Worm (Caenorhabditis elegans) whole organism, L1 larva: ENCODE results near the gene algn-11.
A peak's percentile ranks its signal among the peaks of the same experiment; 100 is the strongest.

Experiments
- C34B4.2 ChIP-seq: sonication (generic microtip); optimal IDR thresholded peaks from 2 replicates; lab custom pipeline; 2017; ENCODE audit warnings: mild to moderate bottlenecking, missing genetic modification characterization, missing compliant biosample characterization
- F16B12.6 ChIP-seq: fragments of 150-350 bp; optimal IDR thresholded peaks from 2 replicates; lab custom pipeline; 2014; ENCODE audit warnings: missing biosample characterization, missing genetic modification characterization
- Y116A8C.19 ChIP-seq: sonication (generic microtip); optimal IDR thresholded peaks from 2 replicates; lab custom pipeline; 2016; ENCODE audit warnings: missing compliant biosample characterization, missing genetic modification characterization, borderline replicate concordance
- aha-1 ChIP-seq: fragments of 150-350 bp; optimal IDR thresholded peaks from 2 replicates; lab custom pipeline; 2014; ENCODE audit warnings: missing biosample characterization, missing genetic modification characterization
- alr-1 ChIP-seq: fragments of 200-800 bp; sonication (Bioruptor generic); optimal IDR thresholded peaks from 2 replicates; lab custom pipeline; 2018; ENCODE audit warnings: borderline replicate concordance, mild to moderate bottlenecking, missing genetic modification characterization, missing compliant biosample characterization
- ama-1 ChIP-seq: fragments of 150-350 bp; optimal IDR thresholded peaks from 2 replicates; lab custom pipeline; 2014
- ceh-8 ChIP-seq: fragments of 200-800 bp; sonication (Bioruptor generic); optimal IDR thresholded peaks from 2 replicates; lab custom pipeline; 2018; ENCODE audit warnings: mild to moderate bottlenecking, missing genetic modification characterization, moderate library complexity, missing compliant biosample characterization
- ceh-90 ChIP-seq: sonication (generic microtip); optimal IDR thresholded peaks from 2 replicates; lab custom pipeline; 2016; ENCODE audit warnings: missing genetic modification characterization, missing compliant biosample characterization
- dpl-1 ChIP-seq, 3 experiments: fragments of 150-350 bp in 2 of 3; sonication (generic microtip) in 1 of 3; optimal IDR thresholded peaks; 2 replicates each; lab custom pipeline; 2014 to 2017; ENCODE audit warnings: missing biosample characterization in 3 of 3, missing genetic modification characterization in 3 of 3, missing genetic modification reagents in 3 of 3
- efl-1 ChIP-seq, 4 experiments: fragments of 150-350 bp; optimal IDR thresholded peaks in 3 of 4; peaks in 1 of 4; 1 replicate in 1 of 4; 2 replicates in 3 of 4; lab custom pipeline; 2014; ENCODE audit warnings: missing biosample characterization in 2 of 4, missing genetic modification characterization in 2 of 4, missing genetic modification reagents in 2 of 4
- egl-27 ChIP-seq, 2 experiments: fragments of 150-350 bp in 1 of 2; sonication (generic microtip); optimal IDR thresholded peaks; 3 replicates each; lab custom pipeline; 2017 to 2018; ENCODE audit warnings: missing biosample characterization in 2 of 2, missing genetic modification characterization in 2 of 2, missing genetic modification reagents in 2 of 2
- elt-2 ChIP-seq: sonication (generic microtip); optimal IDR thresholded peaks from 2 replicates; lab custom pipeline; 2016; ENCODE audit warnings: missing genetic modification characterization, mild to moderate bottlenecking, inconsistent platforms, missing compliant biosample characterization, missing genetic modification reagents
- ets-5 ChIP-seq: fragments of 200-800 bp; sonication (Bioruptor generic); IDR thresholded peaks from 2 replicates; pipeline ENCODE4 v1.3.6; 2022; ENCODE audit warnings: missing genetic modification characterization, missing compliant biosample characterization
- fkh-10 ChIP-seq: sonication (generic microtip); optimal IDR thresholded peaks from 2 replicates; lab custom pipeline; 2017; ENCODE audit warnings: missing biosample characterization, missing genetic modification reagents, missing genetic modification characterization
- fkh-8 ChIP-seq: sonication (generic microtip); optimal IDR thresholded peaks from 2 replicates; lab custom pipeline; 2016; ENCODE audit warnings: mild to moderate bottlenecking, missing genetic modification characterization, missing compliant biosample characterization
- grh-1 ChIP-seq: fragments of 200-800 bp; sonication (Bioruptor generic); IDR thresholded peaks from 2 replicates; pipeline ENCODE4 v1.3.6; 2022; ENCODE audit warnings: missing genetic modification reagents, missing genetic modification characterization, missing compliant biosample characterization
- hlh-17 ChIP-seq: fragments of 200-800 bp; sonication (Bioruptor generic); optimal IDR thresholded peaks from 2 replicates; lab custom pipeline; 2018; ENCODE audit warnings: missing genetic modification characterization, mild to moderate bottlenecking, missing compliant biosample characterization, moderate library complexity, borderline replicate concordance
- hpl-2 ChIP-seq: fragments of 150-350 bp; optimal IDR thresholded peaks from 2 replicates; lab custom pipeline; 2014; ENCODE audit warnings: missing biosample characterization, missing genetic modification reagents, missing genetic modification characterization
- irx-1 ChIP-seq: sonication (generic microtip); optimal IDR thresholded peaks from 2 replicates; lab custom pipeline; 2016; ENCODE audit warnings: missing genetic modification characterization, missing compliant biosample characterization
- jun-1 ChIP-seq: fragments of 150-350 bp; optimal IDR thresholded peaks from 2 replicates; lab custom pipeline; 2014; ENCODE audit warnings: missing biosample characterization, missing genetic modification reagents, missing genetic modification characterization
- lin-14 ChIP-seq: fragments of 200-800 bp; sonication (Bioruptor generic); optimal IDR thresholded peaks from 2 replicates; lab custom pipeline; 2018; ENCODE audit warnings: mild to moderate bottlenecking, missing genetic modification characterization, moderate library complexity, missing compliant biosample characterization
- lin-15B ChIP-seq: fragments of 150-350 bp; sonication (generic microtip); optimal IDR thresholded peaks from 3 replicates; lab custom pipeline; 2014; ENCODE audit warnings: missing biosample characterization, missing genetic modification characterization
- lir-3 ChIP-seq: sonication (generic microtip); optimal IDR thresholded peaks from 2 replicates; lab custom pipeline; 2016; ENCODE audit warnings: mild to moderate bottlenecking, missing genetic modification characterization, moderate library complexity, missing compliant biosample characterization; ENCODE audit not compliant: poor library complexity
- lsy-2 ChIP-seq, 2 experiments: fragments of 150-350 bp; optimal IDR thresholded peaks; 2 replicates each; lab custom pipeline; 2014; ENCODE audit warnings: missing biosample characterization in 2 of 2, missing genetic modification characterization in 2 of 2
- mep-1 ChIP-seq: fragments of 150-350 bp; optimal IDR thresholded peaks from 2 replicates; lab custom pipeline; 2014; ENCODE audit warnings: missing biosample characterization, missing genetic modification characterization
- nhr-12 ChIP-seq: sonication (generic microtip); optimal IDR thresholded peaks from 2 replicates; lab custom pipeline; 2017; ENCODE audit warnings: missing biosample characterization, missing genetic modification characterization
- nhr-20 ChIP-seq: sonication (generic microtip); optimal IDR thresholded peaks from 2 replicates; lab custom pipeline; 2016; ENCODE audit warnings: mild to moderate bottlenecking, missing genetic modification characterization, missing compliant biosample characterization
- nhr-237 ChIP-seq: fragments of 150-350 bp; optimal IDR thresholded peaks from 2 replicates; lab custom pipeline; 2014; ENCODE audit warnings: missing biosample characterization, missing genetic modification characterization
- nhr-77 ChIP-seq: fragments of 150-350 bp; optimal IDR thresholded peaks from 2 replicates; lab custom pipeline; 2014; ENCODE audit warnings: missing biosample characterization, missing genetic modification characterization
- nhr-84 ChIP-seq: sonication (generic microtip); optimal IDR thresholded peaks from 2 replicates; lab custom pipeline; 2017; ENCODE audit warnings: missing biosample characterization, missing genetic modification characterization
- nhr-85 ChIP-seq: sonication (generic microtip); peaks from one replicate; lab custom pipeline; 2016; ENCODE audit warnings: missing genetic modification characterization, inconsistent platforms, missing compliant biosample characterization
- nhr-90 ChIP-seq: sonication (generic microtip); optimal IDR thresholded peaks from 2 replicates; lab custom pipeline; 2016; ENCODE audit warnings: mild to moderate bottlenecking, missing genetic modification characterization, missing compliant biosample characterization; ENCODE audit not compliant: poor library complexity
- pax-3 ChIP-seq: fragments of 200-800 bp; sonication (Bioruptor generic); optimal IDR thresholded peaks from 2 replicates; lab custom pipeline; 2018; ENCODE audit warnings: mild to moderate bottlenecking, missing genetic modification characterization, moderate library complexity, missing compliant biosample characterization
- pqm-1 ChIP-seq: sonication (generic microtip); optimal IDR thresholded peaks from 3 replicates; lab custom pipeline; 2017; ENCODE audit warnings: missing biosample characterization, missing genetic modification characterization
- rnt-1 ChIP-seq: sonication (generic microtip); optimal IDR thresholded peaks from 2 replicates; lab custom pipeline; 2016; ENCODE audit warnings: mild to moderate bottlenecking, missing genetic modification characterization, moderate library complexity, missing compliant biosample characterization
- sox-4 ChIP-seq: sonication (generic microtip); optimal IDR thresholded peaks from 2 replicates; lab custom pipeline; 2016; ENCODE audit warnings: missing genetic modification characterization, missing compliant biosample characterization
- sptf-1 ChIP-seq: fragments of 150-350 bp; optimal IDR thresholded peaks from 2 replicates; lab custom pipeline; 2014; ENCODE audit warnings: missing biosample characterization, missing genetic modification characterization
- sup-37 ChIP-seq: fragments of 200-800 bp; sonication (Bioruptor generic); optimal IDR thresholded peaks from 2 replicates; lab custom pipeline; 2018; ENCODE audit warnings: mild to moderate bottlenecking, missing genetic modification characterization, missing compliant biosample characterization
- swsn-7 ChIP-seq: sonication (generic microtip); optimal IDR thresholded peaks from 2 replicates; lab custom pipeline; 2016; ENCODE audit warnings: missing genetic modification characterization, missing compliant biosample characterization
- unc-130 ChIP-seq: fragments of 150-350 bp; optimal IDR thresholded peaks from 2 replicates; lab custom pipeline; 2017; ENCODE audit warnings: missing biosample characterization, missing genetic modification characterization, inconsistent platforms
- unc-62 ChIP-seq: fragments of 150-350 bp; optimal IDR thresholded peaks from 2 replicates; lab custom pipeline; 2014; ENCODE audit warnings: missing biosample characterization, missing genetic modification reagents, missing genetic modification characterization
- unc-98 ChIP-seq: fragments of 200-800 bp; sonication (Bioruptor generic); IDR thresholded peaks from 2 replicates; pipeline ENCODE4 v1.3.6; 2022; ENCODE audit warnings: missing genetic modification characterization, missing compliant biosample characterization
- zag-1 ChIP-seq: fragments of 150-350 bp; optimal IDR thresholded peaks from 2 replicates; lab custom pipeline; 2014; ENCODE audit warnings: missing biosample characterization, missing genetic modification characterization
- zip-4 ChIP-seq: fragments of 200-800 bp; sonication (Bioruptor generic); optimal IDR thresholded peaks from 2 replicates; lab custom pipeline; 2018; ENCODE audit warnings: mild to moderate bottlenecking, missing genetic modification characterization, moderate library complexity, missing compliant biosample characterization

Gene algn-11

ce11 chrIII:7290462-7290861 is at the start of gene algn-11:
algn-11 (minus strand) TSS chrIII:7290562.
- no peak for TF ChIP-seq jun-1 (tag; lab: Kevin White, UChicago)
- TF ChIP-seq egl-27 (tag; optimal IDR thresholded peaks at IDR 0.05; lab: Kevin White, UChicago): no peak
- TF ChIP-seq nhr-85 (tag; lab: Kevin White, UChicago): no peak
- no peak for TF ChIP-seq swsn-7
- no peak for TF ChIP-seq pqm-1 (tag; lab: Kevin White, UChicago)
- no peak for TF ChIP-seq pax-3 (tag; lab: Kevin White, UChicago)
- no peak for TF ChIP-seq zag-1

ce11 chrIII:7339138-7339537 is 48.8 kb upstream of the algn-11 start:
- no peak for TF ChIP-seq unc-98 (GFP tag; lab: Robert Waterston, UW)
- no peak for TF ChIP-seq zip-4 (GFP tag; lab: Kevin White, UChicago)
- no peak for TF ChIP-seq lin-15B (tag; lab: Kevin White, UChicago)
- TF ChIP-seq lin-14 (GFP tag; lab: Kevin White, UChicago): no peak
- no peak for TF ChIP-seq nhr-90 (tag; lab: Kevin White, UChicago)
- no peak for TF ChIP-seq unc-62
- TF ChIP-seq nhr-237 (tag; lab: Kevin White, UChicago): no peak
- no peak for TF ChIP-seq elt-2 (tag; lab: Kevin White, UChicago)
- TF ChIP-seq sox-4 (tag; lab: Kevin White, UChicago): no peak
- no peak for TF ChIP-seq alr-1 (tag; lab: Kevin White, UChicago)
- no peak for TF ChIP-seq nhr-20
- TF ChIP-seq Y116A8C.19 (tag; lab: Kevin White, UChicago): no peak
- TF ChIP-seq efl-1 (optimal IDR thresholded peaks at IDR 0.05; lab: Kevin White, UChicago): no peak
- TF ChIP-seq efl-1 (GFP tag; optimal IDR thresholded peaks at IDR 0.05 in 1 of 2; lab: Kevin White, UChicago): no peak
- no peak for TF ChIP-seq mep-1 (tag; lab: Kevin White, UChicago)
- no peak for TF ChIP-seq lir-3 (tag; lab: Kevin White, UChicago)
- TF ChIP-seq nhr-12 (tag; lab: Kevin White, UChicago): no peak
- no peak for TF ChIP-seq F16B12.6 (tag; lab: Kevin White, UChicago)

ce11 chrIII:7338693-7339092 is 48.3 kb upstream of the algn-11 start, which contains the start of gene kap-1:
kap-1 (plus strand) TSS chrIII:7338835.
- TF ChIP-seq lsy-2 (tag; optimal IDR thresholded peaks at IDR 0.05; lab: Kevin White, UChicago) (peak in 1 of 2 experiments; percentile 12), rnt-1 (peak; percentile 9), elt-2 (tag; lab: Kevin White, UChicago) (peak; percentile 14), ama-1 (lab: Kevin White, UChicago) (peak; percentile 42), efl-1 (optimal IDR thresholded peaks at IDR 0.05; lab: Kevin White, UChicago) (no peak), efl-1 (GFP tag; optimal IDR thresholded peaks at IDR 0.05 in 1 of 2; lab: Kevin White, UChicago) (peak in 1 of 2 experiments; percentile 86), lin-15B (tag; lab: Kevin White, UChicago) (no peak), irx-1 (tag; lab: Kevin White, UChicago) (no peak)

- no peak for TF ChIP-seq ets-5 (GFP tag; lab: Robert Waterston, UW)
- TF ChIP-seq grh-1: peak; percentile 41; the same call in 1 of the 2 replicates
- TF ChIP-seq aha-1 (tag; lab: Kevin White, UChicago): no peak
These were observed 47.6 kb upstream of the algn-11 start for ce11 chrIII:7338009-7338408.

- TF ChIP-seq hlh-17 (GFP tag; lab: Kevin White, UChicago) (no peak), efl-1 (optimal IDR thresholded peaks at IDR 0.05; lab: Kevin White, UChicago) (peak; percentile 77 to 78), efl-1 (GFP tag; optimal IDR thresholded peaks at IDR 0.05 in 1 of 2; lab: Kevin White, UChicago) (peak; percentile 66 to 96), fkh-8 (tag; lab: Kevin White, UChicago) (peak; percentile 77), sptf-1 (no peak), ceh-90 (tag; lab: Kevin White, UChicago) (no peak), rnt-1 (peak; percentile 56), dpl-1 (GFP tag; optimal IDR thresholded peaks at IDR 0.05; lab: Kevin White, UChicago) (peak; percentile 66 to 74 (median 70)), sup-37 (no peak), C34B4.2 (tag; lab: Kevin White, UChicago) (no peak), fkh-10 (GFP tag; lab: Kevin White, UChicago) (no peak), unc-130 (peak; percentile 81), nhr-84 (tag; lab: Kevin White, UChicago) (no peak), swsn-7 (peak; percentile 58), nhr-237 (tag; lab: Kevin White, UChicago) (peak; percentile 24), hpl-2 (peak; percentile 23), ama-1 (lab: Kevin White, UChicago) (no peak), ceh-8 (GFP tag; lab: Kevin White, UChicago) (no peak), nhr-77 (tag; lab: Kevin White, UChicago) (peak; percentile 57), lin-15B (tag; lab: Kevin White, UChicago) (peak; percentile 92)
These were observed 45.9 kb upstream of the algn-11 start, which contains the start of gene gsp-2 for ce11 chrIII:7336214-7336613. gsp-2 (plus strand) TSS chrIII:7336587.
